Fruit fly (Drosophila melanogaster) whole organism, prepupa: Measurements from ENCODE around the gene por.

ENCODE experiments used
- Blimp-1 ChIP-seq: fragments of 200-800 bp; sonication (Bioruptor generic); optimal IDR thresholded peaks from 3 replicates; lab custom pipeline; 2017; ENCODE audit warnings: missing biosample characterization, missing genetic modification characterization, mild to moderate bottlenecking, moderate library complexity, missing genetic modification reagents
- CG10669 ChIP-seq: fragments of 200-800 bp; sonication (Bioruptor generic); optimal IDR thresholded peaks from 3 replicates; lab custom pipeline; 2018; ENCODE audit warnings: missing biosample characterization, mild to moderate bottlenecking, missing genetic modification characterization, moderate library complexity
- CG11294 ChIP-seq: fragments of 200-800 bp; sonication (Bioruptor generic); IDR thresholded peaks from 2 replicates; pipeline ENCODE4 v1.3.6; 2022; ENCODE audit warnings: missing biosample characterization, missing genetic modification characterization
- CG11762 ChIP-seq: fragments of 200-800 bp; sonication (Bioruptor generic); optimal IDR thresholded peaks from 3 replicates; lab custom pipeline; 2016; ENCODE audit warnings: missing biosample characterization, missing genetic modification characterization; ENCODE audit not compliant: insufficient read depth
- CG15336 ChIP-seq: fragments of 200-800 bp; sonication (Bioruptor generic); IDR thresholded peaks from 2 replicates; pipeline ENCODE4 v1.3.6; 2022; ENCODE audit warnings: missing biosample characterization, missing genetic modification characterization
- CG1621 ChIP-seq: fragments of 200-800 bp; sonication (Bioruptor generic); optimal IDR thresholded peaks from 3 replicates; lab custom pipeline; 2018; ENCODE audit warnings: missing biosample characterization, mild to moderate bottlenecking, missing genetic modification characterization
- CG3032 ChIP-seq: fragments of 200-800 bp; optimal IDR thresholded peaks from 2 replicates; lab custom pipeline; 2019; ENCODE audit warnings: missing biosample characterization, mild to moderate bottlenecking, missing genetic modification characterization, moderate library complexity
- CG3919 ChIP-seq: fragments of 200-800 bp; sonication (Bioruptor generic); optimal IDR thresholded peaks from 3 replicates; lab custom pipeline; 2016; ENCODE audit warnings: missing biosample characterization, missing genetic modification characterization
- CG6163 ChIP-seq: fragments of 200-800 bp; sonication (Bioruptor generic); IDR thresholded peaks from 3 replicates; pipeline ENCODE4 v1.3.6; 2022; ENCODE audit warnings: missing biosample characterization, missing genetic modification characterization
- CG6276 ChIP-seq: fragments of 200-800 bp; sonication (Bioruptor generic); optimal IDR thresholded peaks from 2 replicates; lab custom pipeline; 2017; ENCODE audit warnings: missing biosample characterization, mild to moderate bottlenecking, missing genetic modification characterization
- CG6808 ChIP-seq: fragments of 200-800 bp; sonication (Bioruptor generic); optimal IDR thresholded peaks from 3 replicates; lab custom pipeline; 2017; ENCODE audit warnings: missing biosample characterization, missing genetic modification characterization, mild to moderate bottlenecking, moderate library complexity, missing genetic modification reagents
- CG7368 ChIP-seq: fragments of 200-800 bp; sonication (Bioruptor generic); optimal IDR thresholded peaks from 3 replicates; lab custom pipeline; 2016; ENCODE audit warnings: missing biosample characterization, missing genetic modification characterization
- CG8319 ChIP-seq: fragments of 200-800 bp; sonication (Bioruptor generic); optimal IDR thresholded peaks from 3 replicates; lab custom pipeline; 2016; ENCODE audit warnings: missing biosample characterization, missing genetic modification characterization
- CG8632 ChIP-seq: fragments of 200-800 bp; sonication (Bioruptor generic); optimal IDR thresholded peaks from 3 replicates; lab custom pipeline; 2016; ENCODE audit warnings: missing biosample characterization, missing genetic modification characterization
- CG9139 ChIP-seq: fragments of 200-800 bp; sonication (Bioruptor generic); optimal IDR thresholded peaks from 3 replicates; lab custom pipeline; 2017; ENCODE audit warnings: missing biosample characterization, mild to moderate bottlenecking, missing genetic modification characterization
- Eip75B ChIP-seq: fragments of 200-800 bp; sonication (Bioruptor generic); optimal IDR thresholded peaks from 3 replicates; lab custom pipeline; 2016; ENCODE audit warnings: missing biosample characterization, missing genetic modification characterization
- Eip93F ChIP-seq: fragments of 200-800 bp; sonication (Bioruptor generic); optimal IDR thresholded peaks from 2 replicates; lab custom pipeline; 2016; ENCODE audit warnings: missing biosample characterization, mild to moderate bottlenecking, missing genetic modification characterization
- Ets21C ChIP-seq: fragments of 200-800 bp; sonication (Bioruptor generic); optimal IDR thresholded peaks from 3 replicates; lab custom pipeline; 2016; ENCODE audit warnings: missing biosample characterization, missing genetic modification characterization
- Ets96B ChIP-seq: fragments of 200-800 bp; optimal IDR thresholded peaks from 2 replicates; lab custom pipeline; 2019; ENCODE audit warnings: missing biosample characterization, mild to moderate bottlenecking, missing genetic modification characterization, moderate library complexity
- Gug ChIP-seq: fragments of 200-800 bp; sonication (Bioruptor generic); IDR thresholded peaks from 2 replicates; pipeline ENCODE4 v1.3.6; 2022; ENCODE audit warnings: missing biosample characterization, missing genetic modification characterization
- Hr38 ChIP-seq: sonication (Bioruptor generic); optimal IDR thresholded peaks from 2 replicates; lab custom pipeline; 2016; ENCODE audit warnings: missing biosample characterization, missing genetic modification characterization
- Hr4 ChIP-seq: fragments of 200-800 bp; sonication (Bioruptor generic); optimal IDR thresholded peaks from 3 replicates; lab custom pipeline; 2016; ENCODE audit warnings: missing biosample characterization, missing genetic modification characterization
- Lpt ChIP-seq: fragments of 200-800 bp; sonication (Bioruptor generic); optimal IDR thresholded peaks from 3 replicates; lab custom pipeline; 2016; ENCODE audit warnings: missing biosample characterization, missing genetic modification characterization
- Met ChIP-seq: fragments of 200-800 bp; sonication (Bioruptor generic); optimal IDR thresholded peaks from 3 replicates; lab custom pipeline; 2016; ENCODE audit warnings: missing biosample characterization, missing genetic modification characterization
- OdsH ChIP-seq: fragments of 200-800 bp; sonication (Bioruptor generic); optimal IDR thresholded peaks from 3 replicates; lab custom pipeline; 2016; ENCODE audit warnings: missing biosample characterization, missing genetic modification characterization
- Smox ChIP-seq: fragments of 200-800 bp; sonication (Bioruptor generic); optimal IDR thresholded peaks from 3 replicates; lab custom pipeline; 2016; ENCODE audit warnings: missing biosample characterization, missing genetic modification characterization
- Sox102F ChIP-seq: fragments of 200-800 bp; sonication (Bioruptor generic); optimal IDR thresholded peaks from 2 replicates; lab custom pipeline; 2016; ENCODE audit warnings: missing biosample characterization, mild to moderate bottlenecking, missing genetic modification characterization
- acj6 ChIP-seq: fragments of 200-800 bp; sonication (Bioruptor generic); optimal IDR thresholded peaks from 3 replicates; lab custom pipeline; 2016; ENCODE audit warnings: missing biosample characterization, missing genetic modification characterization
- cyc ChIP-seq: fragments of 200-800 bp; sonication (Bioruptor generic); optimal IDR thresholded peaks from 3 replicates; lab custom pipeline; 2016; ENCODE audit warnings: missing biosample characterization, missing genetic modification characterization
- dac ChIP-seq: fragments of 200-800 bp; sonication (Bioruptor generic); optimal IDR thresholded peaks from 2 replicates; lab custom pipeline; 2017; ENCODE audit warnings: missing biosample characterization, mild to moderate bottlenecking, missing genetic modification characterization
- dsx ChIP-seq: fragments of 200-800 bp; optimal IDR thresholded peaks from 3 replicates; lab custom pipeline; 2019; ENCODE audit warnings: missing biosample characterization, mild to moderate bottlenecking, missing genetic modification characterization, moderate library complexity; ENCODE audit not compliant: poor library complexity, severe bottlenecking
- eg ChIP-seq: fragments of 200-800 bp; sonication (Bioruptor generic); IDR thresholded peaks from 3 replicates; pipeline ENCODE4 v1.3.6; 2022; ENCODE audit warnings: missing biosample characterization, missing genetic modification characterization
- esn ChIP-seq: fragments of 200-800 bp; sonication (Bioruptor generic); optimal IDR thresholded peaks from 2 replicates; lab custom pipeline; 2016; ENCODE audit warnings: missing biosample characterization, mild to moderate bottlenecking, missing genetic modification characterization, moderate library complexity
- fd85E ChIP-seq: fragments of 200-800 bp; sonication (Bioruptor generic); optimal IDR thresholded peaks from 3 replicates; lab custom pipeline; 2016; ENCODE audit warnings: missing biosample characterization, missing genetic modification characterization
- fkh ChIP-seq: fragments of 200-800 bp; sonication (Bioruptor generic); optimal IDR thresholded peaks from 3 replicates; lab custom pipeline; 2017; ENCODE audit warnings: missing biosample characterization, mild to moderate bottlenecking, missing genetic modification characterization, moderate library complexity
- lz ChIP-seq: fragments of 200-800 bp; sonication (Bioruptor generic); optimal IDR thresholded peaks from 3 replicates; lab custom pipeline; 2016; ENCODE audit warnings: missing biosample characterization, missing genetic modification characterization
- net ChIP-seq: fragments of 200-800 bp; sonication (Bioruptor generic); optimal IDR thresholded peaks from 3 replicates; lab custom pipeline; 2016; ENCODE audit warnings: missing biosample characterization, missing genetic modification characterization
- salr ChIP-seq, 2 experiments: fragments of 200-800 bp; sonication (Bioruptor generic); optimal IDR thresholded peaks; 3 replicates each; lab custom pipeline; 2016 to 2018; ENCODE audit warnings: missing biosample characterization in 2 of 2, missing genetic modification characterization in 2 of 2, mild to moderate bottlenecking in 1 of 2
- spab ChIP-seq: fragments of 200-800 bp; sonication (Bioruptor generic); optimal IDR thresholded peaks from 2 replicates; lab custom pipeline; 2017; ENCODE audit warnings: missing biosample characterization, mild to moderate bottlenecking, missing genetic modification characterization, missing genetic modification reagents
- ss ChIP-seq, 2 experiments: fragments of 200-800 bp; sonication (Bioruptor generic); optimal IDR thresholded peaks; 2 replicates in 1 of 2; 3 replicates in 1 of 2; lab custom pipeline; 2017 to 2018; ENCODE audit warnings: mild to moderate bottlenecking in 2 of 2, missing biosample characterization in 2 of 2, missing genetic modification characterization in 2 of 2, moderate library complexity in 1 of 2
- topi ChIP-seq: fragments of 200-800 bp; sonication (Bioruptor generic); optimal IDR thresholded peaks from 3 replicates; lab custom pipeline; 2016; ENCODE audit warnings: missing biosample characterization, missing genetic modification characterization

Gene por

DNA sequence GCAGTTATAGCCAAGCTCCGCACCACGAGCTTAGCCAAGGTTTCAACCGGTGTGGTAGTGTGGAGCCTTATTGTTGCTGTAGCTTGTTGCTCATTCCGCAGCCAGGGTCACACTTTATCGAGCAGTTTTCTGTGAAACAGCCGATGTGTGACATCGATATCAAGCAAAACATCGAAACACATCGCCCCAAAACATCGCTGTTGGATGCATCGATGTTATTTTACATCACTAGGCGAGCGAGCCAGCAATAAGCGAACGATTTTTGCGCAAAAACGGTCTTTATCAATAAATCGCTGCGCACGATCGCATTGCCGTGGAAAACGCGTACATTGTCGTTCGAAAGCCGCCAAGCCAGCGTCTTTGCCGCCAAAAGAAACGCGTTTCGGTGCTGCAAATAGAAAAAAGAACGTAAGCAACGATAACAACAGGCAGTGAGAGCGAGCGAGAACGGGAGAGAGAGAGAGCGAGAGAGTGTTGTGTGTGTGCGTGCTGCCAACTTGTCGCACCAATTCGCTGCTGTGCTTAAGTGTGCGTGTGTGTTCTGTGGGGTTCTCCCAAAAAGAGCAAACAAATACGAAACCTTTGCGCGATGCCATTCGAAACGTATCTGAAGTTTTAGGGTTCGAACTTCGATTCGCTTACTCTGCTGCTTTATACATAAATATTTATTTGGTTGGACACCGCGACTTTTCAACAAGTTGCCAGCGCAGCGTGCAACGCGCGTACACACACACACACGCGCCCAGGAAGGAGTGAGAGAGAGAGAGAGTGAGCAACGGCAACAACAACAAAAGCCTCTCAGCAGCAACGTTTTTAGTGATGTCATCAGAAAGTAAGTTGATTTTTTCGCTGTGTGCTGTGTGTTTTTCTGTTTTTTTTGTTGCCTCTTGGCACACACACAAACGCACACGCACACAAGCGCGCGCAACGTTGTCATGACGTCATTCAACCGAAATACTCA lies 8.6 kb downstream of the por start (continued):
- TF ChIP-seq CG11762 (peak; percentile 19), lz (GFP tag; lab: Kevin White, UChicago) (no peak), spab (peak; percentile 82), CG11294 (GFP tag; lab: Robert Waterston, UW) (peak; percentile 33; the same call in 1 of the 2 replicates), eg (GFP tag; lab: Robert Waterston, UW) (peak; percentile 91), CG7368 (GFP tag; lab: Kevin White, UChicago) (peak; percentile 75), Ets21C (GFP tag; lab: Kevin White, UChicago) (no peak), Sox102F (no peak), topi (GFP tag; lab: Kevin White, UChicago) (peak; percentile 61), dac (GFP tag; lab: Kevin White, UChicago) (peak; percentile 51), fkh (GFP tag; lab: Kevin White, UChicago) (peak; percentile 86), CG9139 (peak; percentile 92), CG1621 (tag; lab: Kevin White, UChicago) (peak; percentile 80), Ets96B (tag; lab: Kevin White, UChicago) (peak; percentile 64), Blimp-1 (GFP tag; lab: Kevin White, UChicago) (peak; percentile 67), Hr38 (GFP tag; lab: Kevin White, UChicago) (no peak), CG15336 (GFP tag; lab: Robert Waterston, UW) (peak; percentile 84), salr (GFP tag; optimal IDR thresholded peaks at IDR 0.05; lab: Kevin White, UChicago) (peak; percentile 40 to 55), acj6 (no peak), ss (GFP tag; optimal IDR thresholded peaks at IDR 0.05; lab: Kevin White, UChicago) (peak; percentile 96 to 97), Eip93F (GFP tag; lab: Kevin White, UChicago) (peak; percentile 68), CG6163 (GFP tag; lab: Robert Waterston, UW) (peak; percentile 92), CG6276 (GFP tag; lab: Kevin White, UChicago) (peak; percentile 93), dsx (GFP tag; lab: Kevin White, UChicago) (peak; percentile 77), OdsH (GFP tag; lab: Kevin White, UChicago) (no peak), Gug (GFP tag; lab: Robert Waterston, UW) (0 out of 2 replicates have a peak, but pooled peaks have one; percentile 40), cyc (peak; percentile 12), CG3032 (tag; lab: Kevin White, UChicago) (peak; percentile 66), CG10669 (peak; percentile 72)

DNA sequence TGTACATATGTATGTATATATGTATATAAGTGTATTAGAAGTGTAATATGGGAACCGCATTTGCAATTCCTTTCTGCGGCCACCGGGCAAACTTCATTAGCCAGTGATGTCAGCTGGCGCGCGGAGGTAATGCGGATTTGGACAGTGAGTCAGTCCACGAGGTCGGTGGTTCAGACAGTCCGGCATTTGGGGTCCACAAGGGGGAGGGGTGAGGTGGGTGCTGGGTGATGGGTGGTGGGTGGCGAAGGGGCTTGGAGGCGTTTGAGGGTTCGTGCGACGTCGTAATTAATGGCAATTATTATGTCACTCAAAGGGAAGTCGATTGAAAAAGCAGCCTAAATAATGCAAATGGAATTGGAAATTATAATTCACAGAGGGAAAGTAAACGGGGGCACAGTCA lies 9.9 kb downstream of the por start:
- no peak for TF ChIP-seq CG9139
- no peak for TF ChIP-seq Met (GFP tag; lab: Kevin White, UChicago)
- no peak for TF ChIP-seq CG15336 (GFP tag; lab: Robert Waterston, UW)
- no peak for TF ChIP-seq CG6276 (GFP tag; lab: Kevin White, UChicago)
- no peak for TF ChIP-seq net
- TF ChIP-seq CG6808 (GFP tag; lab: Kevin White, UChicago): no peak
- no peak for TF ChIP-seq Smox
- no peak for TF ChIP-seq CG8319
- TF ChIP-seq Eip75B (GFP tag; lab: Kevin White, UChicago): no peak
- TF ChIP-seq CG11294 (GFP tag; lab: Robert Waterston, UW): no peak
- no peak for TF ChIP-seq cyc
- no peak for TF ChIP-seq CG3919
- TF ChIP-seq CG8632 (GFP tag; lab: Kevin White, UChicago): no peak
- TF ChIP-seq esn (GFP tag; lab: Kevin White, UChicago): no peak
- no peak for TF ChIP-seq Hr4
- no peak for TF ChIP-seq Lpt (GFP tag; lab: Kevin White, UChicago)
- TF ChIP-seq Blimp-1 (GFP tag; lab: Kevin White, UChicago): no peak
- no peak for TF ChIP-seq fd85E (GFP tag; lab: Kevin White, UChicago)
- TF ChIP-seq ss (GFP tag; optimal IDR thresholded peaks at IDR 0.05; lab: Kevin White, UChicago): no peak
- TF ChIP-seq dac (GFP tag; lab: Kevin White, UChicago): no peak
